Worm (Caenorhabditis elegans) whole organism, young adult: Measurements from ENCODE around the gene acl-9.

Experiments
- B0019.2 ChIP-seq: fragments of 200-800 bp; sonication (Bioruptor generic); conservative IDR thresholded peaks from 2 replicates; pipeline ENCODE4 v1.3.6; 2022; ENCODE audit warnings: missing genetic modification reagents, missing genetic modification characterization, missing compliant biosample characterization
- F10E7.11 ChIP-seq: sonication (generic microtip); optimal IDR thresholded peaks from 2 replicates; lab custom pipeline; 2017; ENCODE audit warnings: mild to moderate bottlenecking, missing genetic modification characterization, moderate library complexity, missing compliant biosample characterization
- F22D6.2 ChIP-seq: sonication (generic microtip); optimal IDR thresholded peaks from 2 replicates; lab custom pipeline; 2016; ENCODE audit warnings: mild to moderate bottlenecking, missing genetic modification characterization, missing compliant biosample characterization
- T07F8.4 ChIP-seq: sonication (generic microtip); optimal IDR thresholded peaks from 2 replicates; lab custom pipeline; 2016; ENCODE audit warnings: mild to moderate bottlenecking, missing genetic modification characterization, moderate library complexity, missing compliant biosample characterization
- Y53G8AR.9 ChIP-seq: fragments of 200-800 bp; sonication (Bioruptor generic); conservative IDR thresholded peaks from 2 replicates; pipeline ENCODE4 v1.3.6; 2022; ENCODE audit warnings: missing genetic modification reagents, missing genetic modification characterization, missing compliant biosample characterization
- ama-1 ChIP-seq, 3 experiments: fragments of 150-350 bp in 1 of 3; sonication (generic microtip) in 2 of 3; optimal IDR thresholded peaks; 2 replicates each; lab custom pipeline; 2014 to 2018; ENCODE audit warnings: missing biosample characterization in 2 of 3, missing genetic modification characterization in 2 of 3, missing genetic modification reagents in 2 of 3
- atf-7 ChIP-seq: sonication (generic microtip); optimal IDR thresholded peaks from 2 replicates; lab custom pipeline; 2017; ENCODE audit warnings: mild to moderate bottlenecking, missing genetic modification characterization, missing compliant biosample characterization
- attf-3 ChIP-seq: fragments of 200-800 bp; sonication (Bioruptor generic); conservative IDR thresholded peaks from 2 replicates; pipeline ENCODE4 v1.3.6; 2022; ENCODE audit warnings: missing genetic modification reagents, missing genetic modification characterization, missing compliant biosample characterization
- ccch-3 ChIP-seq: fragments of 200-800 bp; sonication (Bioruptor generic); optimal IDR thresholded peaks from 2 replicates; lab custom pipeline; 2018; ENCODE audit warnings: mild to moderate bottlenecking, missing genetic modification characterization, missing compliant biosample characterization
- ceh-27 ChIP-seq: fragments of 200-800 bp; sonication (Bioruptor generic); optimal IDR thresholded peaks from 2 replicates; lab custom pipeline; 2018; ENCODE audit warnings: mild to moderate bottlenecking, missing genetic modification characterization, moderate library complexity, missing compliant biosample characterization
- ceh-58 ChIP-seq: fragments of 200-800 bp; sonication (Bioruptor generic); IDR thresholded peaks from 2 replicates; pipeline ENCODE4 v1.3.6; 2022; ENCODE audit warnings: missing genetic modification characterization, missing compliant biosample characterization
- dox-1 ChIP-seq: fragments of 200-800 bp; sonication (Bioruptor generic); IDR thresholded peaks from 2 replicates; pipeline ENCODE4 v1.3.6; 2022; ENCODE audit warnings: missing genetic modification reagents, missing genetic modification characterization, missing compliant biosample characterization
- hlh-12 ChIP-seq: sonication (generic microtip); optimal IDR thresholded peaks from 2 replicates; lab custom pipeline; 2016; ENCODE audit warnings: missing genetic modification characterization, missing compliant biosample characterization
- let-526 ChIP-seq: fragments of 200-800 bp; sonication (Bioruptor generic); IDR thresholded peaks from 2 replicates; pipeline ENCODE4 v1.3.6; 2022; ENCODE audit warnings: missing genetic modification reagents, missing genetic modification characterization, missing compliant biosample characterization
- lin-26 ChIP-seq: fragments of 200-800 bp; sonication (Bioruptor generic); IDR thresholded peaks from 2 replicates; pipeline ENCODE4 v1.3.6; 2022; ENCODE audit warnings: missing genetic modification reagents, missing genetic modification characterization, missing compliant biosample characterization
- lin-54 ChIP-seq: fragments of 200-800 bp; sonication (Bioruptor generic); optimal IDR thresholded peaks from 2 replicates; lab custom pipeline; 2018; ENCODE audit warnings: mild to moderate bottlenecking, missing genetic modification characterization, missing compliant biosample characterization
- lsl-1 ChIP-seq: fragments of 200-800 bp; sonication (Bioruptor generic); optimal IDR thresholded peaks from 2 replicates; lab custom pipeline; 2018; ENCODE audit warnings: mild to moderate bottlenecking, missing genetic modification characterization, moderate library complexity, missing compliant biosample characterization
- madf-6 ChIP-seq: fragments of 200-800 bp; sonication (Bioruptor generic); IDR thresholded peaks from 2 replicates; pipeline ENCODE4 v1.3.6; 2022; ENCODE audit warnings: missing genetic modification reagents, missing genetic modification characterization, missing compliant biosample characterization
- nhr-80 ChIP-seq: sonication (generic microtip); optimal IDR thresholded peaks from 2 replicates; lab custom pipeline; 2016; ENCODE audit warnings: missing genetic modification characterization, missing compliant biosample characterization
- pbrm-1 ChIP-seq: fragments of 200-800 bp; sonication (Bioruptor generic); IDR thresholded peaks from 2 replicates; pipeline ENCODE4 v1.3.6; 2022; ENCODE audit warnings: missing genetic modification reagents, missing genetic modification characterization, missing compliant biosample characterization
- sdz-38 ChIP-seq: sonication (generic microtip); optimal IDR thresholded peaks from 2 replicates; lab custom pipeline; 2016; ENCODE audit warnings: missing genotype, missing genetic modification characterization, missing compliant biosample characterization
- sptf-2 ChIP-seq: fragments of 200-800 bp; sonication (Bioruptor generic); optimal IDR thresholded peaks from 2 replicates; lab custom pipeline; 2018; ENCODE audit warnings: mild to moderate bottlenecking, missing genetic modification characterization, missing compliant biosample characterization
- unc-130 ChIP-seq: sonication (generic microtip); optimal IDR thresholded peaks from 2 replicates; lab custom pipeline; 2016; ENCODE audit warnings: missing genetic modification reagents, missing genetic modification characterization, missing compliant biosample characterization
- zfh-2 ChIP-seq: fragments of 200-800 bp; sonication (Bioruptor generic); conservative IDR thresholded peaks from 2 replicates; pipeline ENCODE4 v1.3.6; 2022; ENCODE audit warnings: missing genetic modification reagents, missing genetic modification characterization, missing compliant biosample characterization
- ztf-28 ChIP-seq: fragments of 200-800 bp; sonication (Bioruptor generic); IDR thresholded peaks from 2 replicates; pipeline ENCODE4 v1.3.6; 2022; ENCODE audit warnings: missing genetic modification reagents, missing genetic modification characterization, missing compliant biosample characterization
- ztf-6 ChIP-seq: fragments of 200-800 bp; sonication (Bioruptor generic); IDR thresholded peaks from 2 replicates; pipeline ENCODE4 v1.3.6; 2022; ENCODE audit warnings: missing genetic modification reagents, missing genetic modification characterization, missing compliant biosample characterization

The acl-9 gene

ce11 chrV:6503158-6503557 lies 50.1 kb downstream of the acl-9 start:
- no peak for TF ChIP-seq F22D6.2
- peak; percentile 2 for TF ChIP-seq nhr-80 (tag; lab: Kevin White, UChicago)
- no peak for TF ChIP-seq lin-54 (GFP tag; lab: Kevin White, UChicago)
- no peak for TF ChIP-seq ztf-28
- no peak for TF ChIP-seq dox-1
- no peak for TF ChIP-seq ccch-3 (GFP tag; lab: Kevin White, UChicago)
- TF ChIP-seq let-526 (GFP tag; lab: Robert Waterston, UW): no peak

- TF ChIP-seq unc-130 (GFP tag; lab: Kevin White, UChicago): no peak
- no peak for TF ChIP-seq F10E7.11 (tag; lab: Kevin White, UChicago)
- TF ChIP-seq Y53G8AR.9: no peak
- no peak for TF ChIP-seq attf-3
- no peak for TF ChIP-seq ceh-58
- TF ChIP-seq ama-1 (optimal IDR thresholded peaks at IDR 0.05; lab: Kevin White, UChicago): no peak
- TF ChIP-seq ama-1 (GFP tag; optimal IDR thresholded peaks at IDR 0.05; lab: Kevin White, UChicago): no peak
- no peak for TF ChIP-seq hlh-12 (tag; lab: Kevin White, UChicago)
- TF ChIP-seq ceh-27 (GFP tag; lab: Kevin White, UChicago): no peak
- TF ChIP-seq zfh-2: no peak
- TF ChIP-seq ztf-6: no peak
- TF ChIP-seq madf-6 (GFP tag; lab: Robert Waterston, UW): no peak
- TF ChIP-seq T07F8.4: no peak
- TF ChIP-seq sptf-2 (GFP tag; lab: Kevin White, UChicago): no peak
- no peak for TF ChIP-seq atf-7 (tag; lab: Kevin White, UChicago)
- no peak for TF ChIP-seq sdz-38
- no peak for TF ChIP-seq B0019.2
- no peak for TF ChIP-seq lsl-1
- no peak for TF ChIP-seq pbrm-1 (GFP tag; lab: Robert Waterston, UW)
- no peak for TF ChIP-seq lin-26 (GFP tag; lab: Robert Waterston, UW)
Measured at ce11 chrV:6504131-6504827, 51.3 kb downstream of the acl-9 start, which contains the start of gene moc-2. TSS of gene moc-2 (minus strand) at chrV:6504181.
